Fruit fly (Drosophila melanogaster): ENCODE measurements around the gene CG10853.

- no peak for TF ChIP-seq EcR (GFP tag; optimal IDR thresholded peaks at IDR 0.05)
- TF ChIP-seq psq (optimal IDR thresholded peaks at IDR 0.05), result no peak
Measured at dm6 chr3L:3972599-3972998, 24.9 kb downstream of the CG10853 start, which contains the start of gene CG43915.

Data from whole organism.